Worm (Caenorhabditis elegans): ENCODE results near the gene C44H9.5.

Gene C44H9.5

ce11 chrV:12803274-12803673, 46.4 kb downstream of the C44H9.5 start, which contains the start of gene srbc-45:
Gene srbc-45, plus strand, starts transcription at chrV:12803574.
- no peak for TF ChIP-seq ztf-4 (tag; optimal IDR thresholded peaks at IDR 0.05)
- TF ChIP-seq crh-2 (tag; optimal IDR thresholded peaks at IDR 0.05) = no peak
- no peak for TF ChIP-seq mab-5 (tag; optimal IDR thresholded peaks at IDR 0.05)
- TF ChIP-seq dmd-4 (tag; optimal IDR thresholded peaks at IDR 0.05) = no peak
- TF ChIP-seq aly-2 (tag; optimal IDR thresholded peaks at IDR 0.05) = no peak
- TF ChIP-seq gmeb-1 (tag; optimal IDR thresholded peaks at IDR 0.05) = no peak
- no peak for TF ChIP-seq egl-27 (tag; optimal IDR thresholded peaks at IDR 0.05)
- TF ChIP-seq nhr-23 (tag; optimal IDR thresholded peaks at IDR 0.05) = no peak
- no peak for TF ChIP-seq R02D3.7 (tag; optimal IDR thresholded peaks at IDR 0.05)
- TF ChIP-seq zag-1 (tag; optimal IDR thresholded peaks at IDR 0.05) = no peak
- no peak for TF ChIP-seq unc-62 (GFP tag; optimal IDR thresholded peaks at IDR 0.05)

ce11 chrV:12800171-12800570, 49.5 kb downstream of the C44H9.5 start, which contains the start of gene ugt-3:
Gene ugt-3, minus strand, starts transcription at chrV:12800271.
- no peak for TF ChIP-seq unc-62 (GFP tag; optimal IDR thresholded peaks at IDR 0.05)
- TF ChIP-seq lin-11 (tag; optimal IDR thresholded peaks at IDR 0.05) = no peak
- TF ChIP-seq sma-9 (GFP tag; optimal IDR thresholded peaks at IDR 0.05) = no peak
- no peak for TF ChIP-seq sma-9 (tag; optimal IDR thresholded peaks at IDR 0.05)
- no peak for TF ChIP-seq nhr-11 (tag; optimal IDR thresholded peaks at IDR 0.05)
- no peak for TF ChIP-seq mdl-1 (tag; optimal IDR thresholded peaks at IDR 0.05)
- no peak for TF ChIP-seq Y55F3AM.14 (GFP tag; optimal IDR thresholded peaks at IDR 0.05)
- no peak for TF ChIP-seq skn-1 (tag; optimal IDR thresholded peaks at IDR 0.05)

ce11 chrV:12797992-12798391, 51.7 kb downstream of the C44H9.5 start, which contains the start of gene ugt-6:
Gene ugt-6, minus strand, starts transcription at chrV:12798224.
- TF ChIP-seq mab-5 (tag; optimal IDR thresholded peaks at IDR 0.05) (no peak), nhr-237 (tag; optimal IDR thresholded peaks at IDR 0.05) (no peak), ztf-4 (tag; optimal IDR thresholded peaks at IDR 0.05) (no peak), fos-1 (tag; optimal IDR thresholded peaks at IDR 0.05) (no peak), ceh-82 (tag; optimal IDR thresholded peaks at IDR 0.05) (no peak), ztf-1 (GFP tag; conservative IDR thresholded peaks at IDR 0.05) (no peak), ama-1 (optimal IDR thresholded peaks at IDR 0.05) (no peak), blmp-1 (tag; optimal IDR thresholded peaks at IDR 0.05; ENCODE audit: insufficient read depth) (no peak), sem-4 (tag; optimal IDR thresholded peaks at IDR 0.05) (no peak), nhr-6 (tag; optimal IDR thresholded peaks at IDR 0.05) (no peak), mbf-1 (tag; optimal IDR thresholded peaks at IDR 0.05) (no peak), R02D3.7 (tag; optimal IDR thresholded peaks at IDR 0.05) (no peak), skn-1 (tag; optimal IDR thresholded peaks at IDR 0.05) (no peak), ceh-16 (tag; optimal IDR thresholded peaks at IDR 0.05) (no peak), sma-9 (GFP tag; optimal IDR thresholded peaks at IDR 0.05) (no peak), sma-9 (tag; optimal IDR thresholded peaks at IDR 0.05) (no peak)

- TF ChIP-seq fos-1 (tag; optimal IDR thresholded peaks at IDR 0.05) (no peak), lsy-2 (tag; optimal IDR thresholded peaks at IDR 0.05) (no peak), unc-55 (GFP tag; optimal IDR thresholded peaks at IDR 0.05) (no peak), nhr-11 (tag; optimal IDR thresholded peaks at IDR 0.05) (no peak), elt-3 (tag; optimal IDR thresholded peaks at IDR 0.05) (no peak), peb-1 (tag; optimal IDR thresholded peaks at IDR 0.05) (no peak), elt-1 (tag; optimal IDR thresholded peaks at IDR 0.05) (no peak), nhr-237 (tag; optimal IDR thresholded peaks at IDR 0.05) (no peak), ztf-4 (tag; optimal IDR thresholded peaks at IDR 0.05) (no peak), nhr-21 (tag; optimal IDR thresholded peaks at IDR 0.05) (no peak), nhr-12 (tag; optimal IDR thresholded peaks at IDR 0.05) (no peak), Y55F3AM.14 (GFP tag; optimal IDR thresholded peaks at IDR 0.05) (no peak), unc-39 (tag; optimal IDR thresholded peaks at IDR 0.05) (no peak)
These were observed 52.7 kb downstream of the C44H9.5 start for ce11 chrV:12796908-12797490.
